Worm (Caenorhabditis elegans) whole organism, L4 larva: ENCODE measurements around the gene cnt-2.

ENCODE experiments used
- ZK546.5 ChIP-seq, 2 experiments: sonication (generic microtip); optimal IDR thresholded peaks; 2 replicates each; lab custom pipeline; 2017; ENCODE audit warnings: missing biosample characterization in 2 of 2, missing genetic modification characterization in 2 of 2
- nhr-10 ChIP-seq: fragments of 150-350 bp; optimal IDR thresholded peaks from 2 replicates; lab custom pipeline; 2014; ENCODE audit warnings: missing biosample characterization, missing genetic modification characterization
- php-3 ChIP-seq: fragments of 200-800 bp; sonication (Bioruptor generic); IDR thresholded peaks from 2 replicates; pipeline ENCODE4 v1.3.6; 2022; ENCODE audit warnings: missing genetic modification reagents, missing genetic modification characterization, missing compliant biosample characterization

DNA sequence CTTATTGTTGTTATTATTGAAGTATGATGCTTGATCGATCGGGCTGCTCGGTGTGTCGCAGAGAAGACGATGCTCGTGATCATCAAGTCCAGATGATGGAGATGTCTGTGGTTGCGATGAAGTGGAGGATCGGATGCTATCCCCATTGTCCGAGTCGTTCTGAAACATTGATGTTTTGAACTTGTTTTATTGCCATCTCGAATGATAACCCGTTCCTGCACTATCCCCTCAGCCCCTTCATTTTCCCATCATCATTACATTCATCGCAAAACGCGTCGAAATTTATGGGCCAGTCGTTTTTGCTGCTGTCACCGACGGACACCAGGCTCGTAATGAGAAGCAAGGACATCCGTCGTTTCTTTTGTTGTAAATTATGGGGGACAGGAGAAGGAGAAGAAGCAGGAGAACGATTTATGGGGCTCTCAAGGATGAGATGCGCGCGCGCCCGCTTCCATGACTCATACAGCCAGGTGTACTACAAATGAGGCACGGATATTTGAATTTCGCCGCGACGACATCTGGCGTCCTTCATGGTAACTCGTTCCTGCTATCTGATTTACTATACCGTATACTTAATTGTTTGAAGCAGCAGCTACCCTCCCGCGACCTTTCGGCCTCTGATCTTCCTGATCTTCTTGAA lies 22.8 kb upstream of the cnt-2 start:
- TF ChIP-seq ZK546.5 (tag; optimal IDR thresholded peaks at IDR 0.05; lab: Kevin White, UChicago): no peak
- no peak for TF ChIP-seq nhr-10
- TF ChIP-seq php-3: no peak
